Fruit fly (Drosophila melanogaster) whole organism, embryonic: ENCODE measurements around the gene Rlb1.

ENCODE experiments used
- CG1024 ChIP-seq: fragments of 200-800 bp; sonication (Bioruptor generic); IDR thresholded peaks from 2 replicates; pipeline ENCODE4 v1.3.6; 2022; ENCODE audit warnings: missing biosample characterization, missing genetic modification characterization
- CG10654 ChIP-seq: fragments of 200-800 bp; sonication (Bioruptor generic); optimal IDR thresholded peaks from 2 replicates; lab custom pipeline; 2016; ENCODE audit warnings: missing biosample characterization, missing genetic modification characterization
- CG11398 ChIP-seq: fragments of 200-800 bp; sonication (Bioruptor generic); optimal IDR thresholded peaks from 2 replicates; lab custom pipeline; 2016; ENCODE audit warnings: missing biosample characterization, missing genetic modification characterization
- CG11560 ChIP-seq: fragments of 200-800 bp; sonication (Bioruptor generic); IDR thresholded peaks from 3 replicates; pipeline ENCODE4 v1.3.6; 2022; ENCODE audit warnings: missing biosample characterization, missing genetic modification characterization
- CG12071 ChIP-seq: fragments of 200-800 bp; sonication (Bioruptor generic); optimal IDR thresholded peaks from 3 replicates; lab custom pipeline; 2018; ENCODE audit warnings: missing biosample characterization, mild to moderate bottlenecking, missing genetic modification characterization
- CG12236 ChIP-seq: fragments of 200-800 bp; sonication (Bioruptor generic); optimal IDR thresholded peaks from 2 replicates; lab custom pipeline; 2016; ENCODE audit warnings: missing biosample characterization, missing genetic modification characterization
- CG12769 ChIP-seq: fragments of 200-800 bp; sonication (Bioruptor generic); optimal IDR thresholded peaks from 2 replicates; lab custom pipeline; 2019; ENCODE audit warnings: missing biosample characterization, mild to moderate bottlenecking, missing genetic modification characterization, moderate library complexity
- CG14014 ChIP-seq: fragments of 200-800 bp; sonication (Bioruptor generic); IDR thresholded peaks from 2 replicates; pipeline ENCODE4 v1.3.6; 2022; ENCODE audit warnings: missing biosample characterization, missing genetic modification characterization
- CG14667 ChIP-seq: fragments of 200-800 bp; sonication (Bioruptor generic); IDR thresholded peaks from 2 replicates; pipeline ENCODE4 v1.3.6; 2022; ENCODE audit warnings: missing biosample characterization, missing genetic modification characterization
- CG15479 ChIP-seq: fragments of 200-800 bp; sonication (Bioruptor generic); optimal IDR thresholded peaks from 3 replicates; lab custom pipeline; 2019; ENCODE audit warnings: missing biosample characterization, mild to moderate bottlenecking, missing genetic modification characterization, moderate library complexity
- CG16779 ChIP-seq: fragments of 200-800 bp; sonication (Bioruptor generic); IDR thresholded peaks from 2 replicates; pipeline ENCODE4 v1.3.6; 2022; ENCODE audit warnings: missing biosample characterization, missing genetic modification characterization
- CG18619 ChIP-seq: fragments of 200-800 bp; sonication (Bioruptor generic); optimal IDR thresholded peaks from 3 replicates; lab custom pipeline; 2017; ENCODE audit warnings: missing biosample characterization, mild to moderate bottlenecking, missing genetic modification characterization
- CG3847 ChIP-seq: fragments of 200-800 bp; sonication (Bioruptor generic); IDR thresholded peaks from 2 replicates; pipeline ENCODE4 v1.3.6; 2022; ENCODE audit warnings: missing biosample characterization, missing genetic modification characterization
- CG5180 ChIP-seq: fragments of 200-800 bp; sonication (Bioruptor generic); optimal IDR thresholded peaks from 3 replicates; lab custom pipeline; 2017; ENCODE audit warnings: missing biosample characterization, missing genetic modification characterization, mild to moderate bottlenecking, moderate library complexity, missing genetic modification reagents
- CG6272 ChIP-seq: fragments of 200-800 bp; sonication (Bioruptor generic); IDR thresholded peaks from 2 replicates; pipeline ENCODE4 v1.3.6; 2022; ENCODE audit warnings: missing biosample characterization, missing genetic modification characterization
- CG6765 ChIP-seq: fragments of 200-800 bp; sonication (Bioruptor generic); optimal IDR thresholded peaks from 3 replicates; lab custom pipeline; 2017; ENCODE audit warnings: missing biosample characterization, mild to moderate bottlenecking, missing genetic modification characterization
- CG6813 ChIP-seq: fragments of 200-800 bp; sonication (Bioruptor generic); optimal IDR thresholded peaks from 2 replicates; lab custom pipeline; 2017; ENCODE audit warnings: missing biosample characterization, missing genetic modification characterization, mild to moderate bottlenecking, moderate library complexity, missing genetic modification reagents
- CG7928 ChIP-seq: fragments of 200-800 bp; sonication (Bioruptor generic); optimal IDR thresholded peaks from 2 replicates; lab custom pipeline; 2017; ENCODE audit warnings: missing biosample characterization, mild to moderate bottlenecking, missing genetic modification characterization
- CG8359 ChIP-seq: fragments of 200-800 bp; sonication (Bioruptor generic); optimal IDR thresholded peaks from 2 replicates; lab custom pipeline; 2017; ENCODE audit warnings: missing biosample characterization, mild to moderate bottlenecking, missing genetic modification characterization, borderline replicate concordance
- CG8924 ChIP-seq: fragments of 200-800 bp; optimal IDR thresholded peaks from 3 replicates; lab custom pipeline; 2019; ENCODE audit warnings: missing biosample characterization, mild to moderate bottlenecking, missing genetic modification characterization, moderate library complexity
- CkIIα-i1 ChIP-seq: fragments of 200-800 bp; sonication (Bioruptor generic); IDR thresholded peaks from 2 replicates; pipeline ENCODE4 v1.3.6; 2022; ENCODE audit warnings: missing biosample characterization, missing genetic modification characterization
- Dbx ChIP-seq: fragments of 200-800 bp; sonication (Bioruptor generic); IDR thresholded peaks from 3 replicates; pipeline ENCODE4 v1.3.6; 2022; ENCODE audit warnings: missing biosample characterization, missing genetic modification characterization
- E2f1 ChIP-seq: fragments of 200-800 bp; sonication (Bioruptor generic); IDR thresholded peaks from 2 replicates; pipeline ENCODE4 v1.3.6; 2022; ENCODE audit warnings: missing biosample characterization, missing genetic modification characterization
- Elba2 ChIP-seq: fragments of 200-800 bp; sonication (Bioruptor generic); optimal IDR thresholded peaks from 3 replicates; lab custom pipeline; 2016; ENCODE audit warnings: missing biosample characterization, missing genetic modification characterization
- Ets97D ChIP-seq: fragments of 200-800 bp; sonication (Bioruptor generic); optimal IDR thresholded peaks from 3 replicates; lab custom pipeline; 2016; ENCODE audit warnings: missing biosample characterization, missing genetic modification characterization
- HLH4C ChIP-seq: fragments of 200-800 bp; sonication (Bioruptor generic); IDR thresholded peaks from 3 replicates; pipeline ENCODE4 v1.3.6; 2022; ENCODE audit warnings: missing biosample characterization, missing genetic modification characterization; ENCODE audit not compliant: partially characterized antibody
- NfI ChIP-seq: fragments of 200-800 bp; sonication (Bioruptor generic); optimal IDR thresholded peaks from 3 replicates; lab custom pipeline; 2018; ENCODE audit warnings: missing biosample characterization, mild to moderate bottlenecking, missing genetic modification characterization, moderate library complexity
- Ptx1 ChIP-seq: fragments of 200-800 bp; sonication (Bioruptor generic); IDR thresholded peaks from 2 replicates; pipeline ENCODE4 v1.3.6; 2022; ENCODE audit warnings: missing biosample characterization, missing genetic modification characterization
- Rx ChIP-seq: fragments of 200-800 bp; sonication (Bioruptor generic); IDR thresholded peaks from 2 replicates; pipeline ENCODE4 v1.3.6; 2022; ENCODE audit warnings: missing biosample characterization, missing genetic modification characterization
- Scr ChIP-seq: fragments of 200-800 bp; sonication (Bioruptor generic); IDR thresholded peaks from 2 replicates; pipeline ENCODE4 v1.3.6; 2022; ENCODE audit warnings: missing biosample characterization, missing genetic modification characterization; ENCODE audit not compliant: partially characterized antibody
- ase ChIP-seq: fragments of 200-800 bp; sonication (Bioruptor generic); IDR thresholded peaks from 3 replicates; pipeline ENCODE4 v1.3.6; 2022; ENCODE audit warnings: missing biosample characterization, missing genetic modification characterization
- bowl ChIP-seq: fragments of 200-800 bp; sonication (Bioruptor generic); IDR thresholded peaks from 2 replicates; pipeline ENCODE4 v1.3.6; 2022; ENCODE audit warnings: missing biosample characterization, missing genetic modification characterization
- chif ChIP-seq, 2 experiments: fragments of 200-800 bp; sonication (Bioruptor generic); optimal IDR thresholded peaks; 3 replicates each; lab custom pipeline; 2016; ENCODE audit warnings: missing biosample characterization in 2 of 2, missing genetic modification characterization in 2 of 2
- da ChIP-seq: fragments of 200-800 bp; sonication (Bioruptor generic); optimal IDR thresholded peaks from 2 replicates; lab custom pipeline; 2016; ENCODE audit warnings: missing biosample characterization, missing genetic modification characterization
- dimm ChIP-seq: fragments of 200-800 bp; sonication (Bioruptor generic); IDR thresholded peaks from 2 replicates; pipeline ENCODE4 v1.3.6; 2022; ENCODE audit warnings: missing biosample characterization, missing genetic modification characterization
- fd102C ChIP-seq: fragments of 200-800 bp; sonication (Bioruptor generic); optimal IDR thresholded peaks from 2 replicates; lab custom pipeline; 2018; ENCODE audit warnings: missing biosample characterization, mild to moderate bottlenecking, missing genetic modification characterization, moderate library complexity
- fd3F ChIP-seq: fragments of 200-800 bp; sonication (Bioruptor generic); optimal IDR thresholded peaks from 2 replicates; lab custom pipeline; 2018; ENCODE audit warnings: missing biosample characterization, mild to moderate bottlenecking, missing genetic modification characterization, moderate library complexity
- fu2 ChIP-seq: fragments of 200-800 bp; sonication (Bioruptor generic); optimal IDR thresholded peaks from 2 replicates; lab custom pipeline; 2016; ENCODE audit warnings: missing biosample characterization, missing genetic modification characterization
- gt ChIP-seq: fragments of 200-800 bp; sonication (Bioruptor generic); IDR thresholded peaks from 2 replicates; pipeline ENCODE4 v1.3.6; 2022; ENCODE audit warnings: missing biosample characterization, missing genetic modification characterization
- kni ChIP-seq: fragments of 200-800 bp; sonication (Bioruptor generic); optimal IDR thresholded peaks from 3 replicates; lab custom pipeline; 2017; ENCODE audit warnings: mild to moderate bottlenecking, missing biosample characterization, missing genetic modification reagents, missing genetic modification characterization
- knrl ChIP-seq: fragments of 200-800 bp; sonication (Bioruptor generic); IDR thresholded peaks from 3 replicates; pipeline ENCODE4 v1.3.6; 2022; ENCODE audit warnings: missing biosample characterization, missing genetic modification characterization; ENCODE audit not compliant: partially characterized antibody
- mirr ChIP-seq: fragments of 200-800 bp; sonication (Bioruptor generic); optimal IDR thresholded peaks from 3 replicates; lab custom pipeline; 2018; ENCODE audit warnings: missing biosample characterization, mild to moderate bottlenecking, missing genetic modification characterization
- oc ChIP-seq: fragments of 200-800 bp; sonication (Bioruptor generic); optimal IDR thresholded peaks from 2 replicates; lab custom pipeline; 2018; ENCODE audit warnings: missing biosample characterization, mild to moderate bottlenecking, missing genetic modification characterization, moderate library complexity
- odd ChIP-seq: fragments of 200-800 bp; sonication (Bioruptor generic); optimal IDR thresholded peaks from 2 replicates; lab custom pipeline; 2017; ENCODE audit warnings: missing biosample characterization, mild to moderate bottlenecking, missing genetic modification characterization
- peb ChIP-seq: fragments of 200-800 bp; sonication (Bioruptor generic); IDR thresholded peaks from 2 replicates; pipeline ENCODE4 v1.3.6; 2022; ENCODE audit warnings: missing biosample characterization, missing genetic modification characterization
- sens ChIP-seq: fragments of 200-800 bp; sonication (Bioruptor generic); peaks from one replicate; lab custom pipeline; 2016; ENCODE audit warnings: missing biosample characterization, missing genetic modification characterization
- sisA ChIP-seq: fragments of 200-800 bp; sonication (Bioruptor generic); IDR thresholded peaks from 2 replicates; pipeline ENCODE4 v1.3.6; 2022; ENCODE audit warnings: missing biosample characterization, missing genetic modification characterization
- sr ChIP-seq: fragments of 200-800 bp; sonication (Bioruptor generic); IDR thresholded peaks from 3 replicates; pipeline ENCODE4 v1.3.6; 2022; ENCODE audit warnings: missing biosample characterization, missing genetic modification characterization
- tap ChIP-seq: fragments of 200-800 bp; optimal IDR thresholded peaks from 3 replicates; lab custom pipeline; 2019; ENCODE audit warnings: missing biosample characterization, mild to moderate bottlenecking, missing genetic modification characterization, moderate library complexity
- usp ChIP-seq: fragments of >200 bp; optimal IDR thresholded peaks from 2 replicates; lab custom pipeline; 2017; ENCODE audit warnings: missing biosample characterization, missing genetic modification characterization
- zen ChIP-seq: fragments of 200-800 bp; sonication (Bioruptor generic); optimal IDR thresholded peaks from 3 replicates; lab custom pipeline; 2018; ENCODE audit warnings: missing biosample characterization, mild to moderate bottlenecking, missing genetic modification characterization, moderate library complexity

Rlb1 gene

dm6 chr3R:9496748-9497147 lies 16.4 kb upstream of the Rlb1 start (continued):
- TF ChIP-seq knrl (GFP tag; lab: Robert Waterston, UW): peak; percentile 69; the same call in 1 of the 3 replicates
- no peak for TF ChIP-seq CG12071
- peak; percentile 70 for TF ChIP-seq CG18619 (GFP tag; lab: Kevin White, UChicago)
- TF ChIP-seq NfI (GFP tag; lab: Kevin White, UChicago): peak; percentile 87
- peak; percentile 76 for TF ChIP-seq Ptx1 (GFP tag; lab: Robert Waterston, UW)
- TF ChIP-seq CG6272 (GFP tag; lab: Robert Waterston, UW): peak; percentile 70
- no peak for TF ChIP-seq tap
- peak; percentile 88 for TF ChIP-seq mirr (GFP tag; lab: Kevin White, UChicago)
- TF ChIP-seq CG11398 (GFP tag; lab: Kevin White, UChicago): peak; percentile 58
- no peak for TF ChIP-seq dimm (GFP tag; lab: Robert Waterston, UW)
- peak; percentile 90 for TF ChIP-seq CG3847
- TF ChIP-seq CG7928 (GFP tag; lab: Kevin White, UChicago): peak; percentile 38
- peak; percentile 50 for TF ChIP-seq CG10654 (GFP tag; lab: Kevin White, UChicago)
- peak; percentile 81 for TF ChIP-seq fu2 (GFP tag; lab: Kevin White, UChicago)
- peak; percentile 13 for TF ChIP-seq da (GFP tag; lab: Kevin White, UChicago)
- peak; percentile 67; the same call in 2 of the 3 replicates for TF ChIP-seq Dbx
- TF ChIP-seq CG5180: no peak
- peak; percentile 4 for TF ChIP-seq Elba2
- TF ChIP-seq CG12769 (tag; lab: Kevin White, UChicago): peak; percentile 77
- peak; percentile 12 for TF ChIP-seq CG12236 (GFP tag; lab: Kevin White, UChicago)
- no peak for TF ChIP-seq CG6813 (GFP tag; lab: Kevin White, UChicago)
- peak; percentile 93 for TF ChIP-seq sens
- TF ChIP-seq CG6765: peak; percentile 40
- peak; percentile 30 to 62 for TF ChIP-seq chif (GFP tag; optimal IDR thresholded peaks at IDR 0.05; lab: Kevin White, UChicago)
- TF ChIP-seq HLH4C: peak; percentile 80
- no peak for TF ChIP-seq odd (GFP tag; lab: Kevin White, UChicago)
- TF ChIP-seq CG1024 (GFP tag; lab: Robert Waterston, UW): no peak
- no peak for TF ChIP-seq gt (GFP tag; lab: Robert Waterston, UW)
- TF ChIP-seq Scr (GFP tag; lab: Robert Waterston, UW): peak; percentile 48; the same call in 1 of the 2 replicates
- no peak for TF ChIP-seq ase (GFP tag; lab: Robert Waterston, UW)
- no peak for TF ChIP-seq peb
- TF ChIP-seq kni (GFP tag; lab: Kevin White, UChicago): no peak
- peak; percentile 99 for TF ChIP-seq Ets97D (GFP tag; lab: Kevin White, UChicago)
- peak; percentile 64 for TF ChIP-seq zen (tag; lab: Kevin White, UChicago)
- no peak for TF ChIP-seq CG15479 (GFP tag; lab: Kevin White, UChicago)
- TF ChIP-seq CG8924 (tag; lab: Kevin White, UChicago): no peak
- no peak for TF ChIP-seq sisA (GFP tag; lab: Robert Waterston, UW)
- TF ChIP-seq E2f1 (GFP tag; lab: Robert Waterston, UW): peak; percentile 40; the same call in 1 of the 2 replicates
- TF ChIP-seq fd102C (GFP tag; lab: Kevin White, UChicago): no peak
- no peak for TF ChIP-seq oc (tag; lab: Kevin White, UChicago)
- TF ChIP-seq CG11560 (tag; lab: Robert Waterston, UW): peak; percentile 75; the same call in 2 of the 3 replicates
- TF ChIP-seq sr (GFP tag; lab: Robert Waterston, UW): no peak
- no peak for TF ChIP-seq CG14667 (GFP tag; lab: Robert Waterston, UW)
- no peak for TF ChIP-seq CkIIα-i1 (GFP tag; lab: Robert Waterston, UW)
- TF ChIP-seq CG8359 (GFP tag; lab: Kevin White, UChicago): no peak
- TF ChIP-seq Rx (GFP tag; lab: Robert Waterston, UW): 0 out of 2 replicates have a peak, but pooled peaks have one; percentile 23
- TF ChIP-seq usp (GFP tag; lab: Kevin White, UChicago): no peak
- peak; percentile 90 for TF ChIP-seq CG16779 (GFP tag; lab: Robert Waterston, UW)
- TF ChIP-seq fd3F (GFP tag; lab: Kevin White, UChicago): peak; percentile 58
- TF ChIP-seq CG14014 (GFP tag; lab: Robert Waterston, UW): peak; percentile 61; the same call in 1 of the 2 replicates
- TF ChIP-seq bowl (GFP tag; lab: Robert Waterston, UW): no peak
